Worm (Caenorhabditis elegans): Measurements from ENCODE around the gene drd-50.

- no peak for TF ChIP-seq nhr-76 (tag; optimal IDR thresholded peaks at IDR 0.05)
- no peak for TF ChIP-seq pqm-1 (tag; optimal IDR thresholded peaks at IDR 0.05)
- no peak for TF ChIP-seq fkh-10 (GFP tag; optimal IDR thresholded peaks at IDR 0.05)
- TF ChIP-seq ceh-28 (tag; optimal IDR thresholded peaks at IDR 0.05) = no peak
- no peak for TF ChIP-seq mdl-1 (tag; optimal IDR thresholded peaks at IDR 0.05)
- TF ChIP-seq nfya-1 (tag; optimal IDR thresholded peaks at IDR 0.05; ENCODE audit: insufficient read depth) = no peak
- no peak for TF ChIP-seq zag-1 (tag; optimal IDR thresholded peaks at IDR 0.05)
- no peak for TF ChIP-seq elt-2 (tag; optimal IDR thresholded peaks at IDR 0.05)
- no peak for TF ChIP-seq egl-27 (tag; optimal IDR thresholded peaks at IDR 0.05)
- no peak for TF ChIP-seq unc-62 (GFP tag; optimal IDR thresholded peaks at IDR 0.05)
- no peak for TF ChIP-seq elt-1 (tag; optimal IDR thresholded peaks at IDR 0.05)
- TF ChIP-seq tbx-2 (tag; optimal IDR thresholded peaks at IDR 0.05) = no peak
- no peak for TF ChIP-seq ceh-16 (tag; optimal IDR thresholded peaks at IDR 0.05)
Observed at ce11 chrIV:4140265-4140664, 22.7 kb downstream of the drd-50 start, which contains the start of gene F49F1.18.
